Fruit fly (Drosophila melanogaster): ENCODE measurements around the gene Dph4.

DNA sequence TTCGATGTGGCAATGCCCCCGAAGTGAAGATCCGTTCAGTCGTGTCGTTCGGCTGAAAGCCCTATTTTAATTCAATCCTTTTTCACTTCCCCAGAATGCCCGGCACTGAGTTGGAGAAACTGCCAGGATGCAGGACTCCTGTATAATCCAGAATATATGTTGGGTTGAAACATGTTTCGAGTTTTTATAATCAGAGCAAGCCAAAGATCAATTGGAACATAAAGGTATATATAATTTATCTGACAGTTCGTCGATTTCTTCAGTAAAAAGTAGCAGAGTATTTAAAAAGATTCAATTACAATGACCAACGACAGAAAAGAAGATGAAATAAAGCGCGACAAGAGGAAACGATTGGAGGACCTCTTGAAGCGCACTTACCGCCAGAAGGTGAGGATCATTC is 3.6 kb upstream of the Dph4 start, which contains the start of gene CG31551:
- TF ChIP-seq pan (optimal IDR thresholded peaks at IDR 0.05) (no peak), pan (GFP tag; optimal IDR thresholded peaks at IDR 0.05 in 1 of 2, IDR thresholded peaks at IDR 0.05 in 1 of 2) (no peak), H2.0 (GFP tag; IDR thresholded peaks at IDR 0.05) (no peak), CG9727 (GFP tag; optimal IDR thresholded peaks at IDR 0.05) (no peak)
